Fruit fly (Drosophila melanogaster) whole organism, wandering third instar larva: ENCODE measurements around the gene CG14424.

Source experiments
- Abd-B ChIP-seq: fragments of >200 bp; optimal IDR thresholded peaks from 2 replicates; lab custom pipeline; 2017; ENCODE audit warnings: missing biosample characterization, missing genetic modification characterization
- CG32264 ChIP-seq: fragments of 200-800 bp; sonication (Bioruptor generic); optimal IDR thresholded peaks from 2 replicates; lab custom pipeline; 2016; ENCODE audit warnings: missing biosample characterization, missing genetic modification characterization
- CG9705 ChIP-seq: fragments of 200-800 bp; sonication (Bioruptor generic); optimal IDR thresholded peaks from 2 replicates; lab custom pipeline; 2018; ENCODE audit warnings: missing biosample characterization, mild to moderate bottlenecking, missing genetic modification characterization
- Dfd ChIP-seq: fragments of >200 bp; optimal IDR thresholded peaks from 2 replicates; lab custom pipeline; 2017; ENCODE audit warnings: missing biosample characterization, missing genetic modification characterization
- Dif ChIP-seq: fragments of 200-275, 200-300 bp; sonication (Bioruptor generic); optimal IDR thresholded peaks from 2 replicates; lab custom pipeline; 2018; ENCODE audit warnings: missing biosample characterization, missing genetic modification characterization; ENCODE audit not compliant: partially characterized antibody
- HLH106 ChIP-seq: fragments of 200-800 bp; optimal IDR thresholded peaks from 3 replicates; lab custom pipeline; 2019; ENCODE audit warnings: missing biosample characterization, mild to moderate bottlenecking, missing genetic modification characterization, moderate library complexity
- Hnf4 ChIP-seq: fragments of 200-800 bp; sonication (Bioruptor generic); optimal IDR thresholded peaks from 2 replicates; lab custom pipeline; 2016; ENCODE audit warnings: missing biosample characterization, mild to moderate bottlenecking, missing genetic modification characterization
- Hr78 ChIP-seq: fragments of >200 bp; optimal IDR thresholded peaks from 2 replicates; lab custom pipeline; 2017; ENCODE audit warnings: missing biosample characterization, missing genetic modification characterization
- Hr83 ChIP-seq: fragments of 200-300 bp; sonication (Bioruptor generic); optimal IDR thresholded peaks from 2 replicates; lab custom pipeline; 2016; ENCODE audit warnings: missing biosample characterization, mild to moderate bottlenecking, missing genetic modification characterization, moderate library complexity; ENCODE audit not compliant: poor library complexity, severe bottlenecking
- Jra ChIP-seq: sonication (Bioruptor generic); optimal IDR thresholded peaks from 2 replicates; lab custom pipeline; 2016; ENCODE audit warnings: missing biosample characterization, missing genetic modification characterization
- Mio ChIP-seq: sonication (Bioruptor generic); optimal IDR thresholded peaks from 2 replicates; lab custom pipeline; 2016; ENCODE audit warnings: missing biosample characterization, missing genetic modification characterization
- N ChIP-seq: fragments of >200 bp; optimal IDR thresholded peaks from 2 replicates; lab custom pipeline; 2018; ENCODE audit warnings: missing biosample characterization, missing external identifiers, missing genetic modification characterization
- OdsH ChIP-seq: fragments of 200-800 bp; sonication (Bioruptor generic); optimal IDR thresholded peaks from 2 replicates; lab custom pipeline; 2016; ENCODE audit warnings: missing biosample characterization, mild to moderate bottlenecking, missing genetic modification characterization
- Rel ChIP-seq, 2 experiments: fragments of 200-800 bp; sonication (Bioruptor generic) in 1 of 2; optimal IDR thresholded peaks; 2 replicates in 1 of 2; 3 replicates in 1 of 2; lab custom pipeline; 2016 to 2019; ENCODE audit warnings: mild to moderate bottlenecking in 2 of 2, missing biosample characterization in 2 of 2, missing genetic modification characterization in 2 of 2, moderate library complexity in 1 of 2
- Sp1 ChIP-seq: fragments of 200-800 bp; sonication (Bioruptor generic); optimal IDR thresholded peaks from 3 replicates; lab custom pipeline; 2019; ENCODE audit warnings: missing biosample characterization, mild to moderate bottlenecking, missing genetic modification characterization, moderate library complexity
- br ChIP-seq: fragments of 200-800 bp; sonication (Bioruptor generic); optimal IDR thresholded peaks from 2 replicates; lab custom pipeline; 2016; ENCODE audit warnings: missing biosample characterization, missing genetic modification characterization
- brk ChIP-seq: fragments of 200-800 bp; sonication (Bioruptor generic); optimal IDR thresholded peaks from 2 replicates; lab custom pipeline; 2016; ENCODE audit warnings: missing biosample characterization, mild to moderate bottlenecking, missing genetic modification characterization
- dl ChIP-seq, 2 experiments: fragments of 175-275, 200-275 bp in 1 of 2; fragments of 200-275 bp in 1 of 2; sonication (Bioruptor generic); optimal IDR thresholded peaks; lab custom pipeline; 2018; ENCODE audit warnings: mild to moderate bottlenecking in 2 of 2, missing biosample characterization in 2 of 2, missing genetic modification characterization in 2 of 2, moderate library complexity in 2 of 2; ENCODE audit not compliant: partially characterized antibody in 2 of 2, insufficient read depth in 1 of 2
- dmrt93B ChIP-seq: fragments of 200-800 bp; sonication (Bioruptor generic); optimal IDR thresholded peaks from 2 replicates; lab custom pipeline; 2018; ENCODE audit warnings: missing biosample characterization, mild to moderate bottlenecking, missing genetic modification characterization
- foxo ChIP-seq, 2 experiments: fragments of 200-800 bp; sonication (Bioruptor generic); optimal IDR thresholded peaks; 2 replicates in 1 of 2; 3 replicates in 1 of 2; lab custom pipeline; 2016 to 2017; ENCODE audit warnings: missing biosample characterization in 2 of 2, missing genetic modification characterization in 2 of 2
- h ChIP-seq: fragments of 200-800 bp; sonication (Bioruptor generic); optimal IDR thresholded peaks from 3 replicates; lab custom pipeline; 2016; ENCODE audit warnings: missing biosample characterization, mild to moderate bottlenecking, missing genetic modification characterization
- jim ChIP-seq: fragments of 175-275, 200-325 bp; sonication (Bioruptor generic); optimal IDR thresholded peaks from 2 replicates; lab custom pipeline; 2016; ENCODE audit warnings: missing biosample characterization, mild to moderate bottlenecking, missing genetic modification characterization
- lola ChIP-seq: fragments of >200 bp; optimal IDR thresholded peaks from 2 replicates; lab custom pipeline; 2017; ENCODE audit warnings: missing biosample characterization, missing genetic modification characterization
- pan ChIP-seq: fragments of >200 bp; optimal IDR thresholded peaks from 2 replicates; lab custom pipeline; 2017
- psq ChIP-seq: fragments of 200-800 bp; sonication (Bioruptor generic); optimal IDR thresholded peaks from 3 replicates; lab custom pipeline; 2017; ENCODE audit warnings: missing biosample characterization, mild to moderate bottlenecking, missing genetic modification characterization, moderate library complexity
- rgr ChIP-seq: fragments of 200-800 bp; sonication (Bioruptor generic); optimal IDR thresholded peaks from 3 replicates; lab custom pipeline; 2016; ENCODE audit warnings: missing biosample characterization, mild to moderate bottlenecking, missing genetic modification characterization
- sage ChIP-seq: fragments of 200-800 bp; sonication (Bioruptor generic); optimal IDR thresholded peaks from 2 replicates; lab custom pipeline; 2016; ENCODE audit warnings: missing biosample characterization, mild to moderate bottlenecking, missing genetic modification characterization
- sv ChIP-seq: fragments of 200-800 bp; sonication (Bioruptor generic); optimal IDR thresholded peaks from 3 replicates; lab custom pipeline; 2016; ENCODE audit warnings: missing biosample characterization, missing genetic modification characterization
- tai ChIP-seq: sonication (Bioruptor generic); optimal IDR thresholded peaks from 2 replicates; lab custom pipeline; 2016; ENCODE audit warnings: missing biosample characterization, missing genetic modification characterization
- usp ChIP-seq: fragments of >200 bp; optimal IDR thresholded peaks from 2 replicates; lab custom pipeline; 2017; ENCODE audit warnings: missing biosample characterization, missing genetic modification characterization

The CG14424 gene

dm6 chrX:2946794-2947193, 19.7 kb upstream of the CG14424 start, which contains the start of gene CG17959:
CG17959 (plus strand) TSS chrX:2947094.
- no peak for TF ChIP-seq Sp1 (GFP tag; lab: Kevin White, UChicago)
- no peak for TF ChIP-seq foxo (GFP tag; optimal IDR thresholded peaks at IDR 0.05; lab: Kevin White, UChicago)

- no peak for TF ChIP-seq Dif
- TF ChIP-seq dl (GFP tag; optimal IDR thresholded peaks at IDR 0.05; lab: Kevin White, UChicago; ENCODE audit: insufficient read depth in 1 of 2, partially characterized antibody in 2 of 2) = no peak
- no peak for TF ChIP-seq Hr78 (GFP tag; lab: Kevin White, UChicago)
- TF ChIP-seq brk (GFP tag; lab: Kevin White, UChicago) = no peak
- no peak for TF ChIP-seq psq
- TF ChIP-seq Sp1 (GFP tag; lab: Kevin White, UChicago) = no peak
- no peak for TF ChIP-seq Dfd
- no peak for TF ChIP-seq h
- no peak for TF ChIP-seq tai
- no peak for TF ChIP-seq sv (GFP tag; lab: Kevin White, UChicago)
- TF ChIP-seq Abd-B (GFP tag; lab: Kevin White, UChicago) = no peak
- no peak for TF ChIP-seq br
- no peak for TF ChIP-seq N (GFP tag; lab: Kevin White, UChicago)
- no peak for TF ChIP-seq pan
- no peak for TF ChIP-seq CG32264 (GFP tag; lab: Kevin White, UChicago)
- no peak for TF ChIP-seq Jra (GFP tag; lab: Kevin White, UChicago)
- TF ChIP-seq sage (GFP tag; lab: Kevin White, UChicago) = no peak
- no peak for TF ChIP-seq foxo (GFP tag; optimal IDR thresholded peaks at IDR 0.05; lab: Kevin White, UChicago)
- TF ChIP-seq lola (GFP tag; lab: Kevin White, UChicago) = no peak
Measured at dm6 chrX:2945103-2945502, 18.0 kb upstream of the CG14424 start, which contains the start of gene CG14423. CG14423 (plus strand) TSS chrX:2945403.

dm6 chrX:2943086-2943485, 16.0 kb upstream of the CG14424 start, which contains the start of gene CG14422:
CG14422 (plus strand) TSS chrX:2943386.
- TF ChIP-seq Hr83 (GFP tag; lab: Kevin White, UChicago) (no peak), Mio (GFP tag; lab: Kevin White, UChicago) (no peak), Abd-B (GFP tag; lab: Kevin White, UChicago) (no peak), CG9705 (GFP tag; lab: Kevin White, UChicago) (no peak), HLH106 (tag; lab: Kevin White, UChicago) (no peak), jim (GFP tag; lab: Kevin White, UChicago) (no peak), pan (no peak), rgr (GFP tag; lab: Kevin White, UChicago) (no peak)
- TF ChIP-seq, all 38 proteins: peak for 0

- no peak for TF ChIP-seq h
- TF ChIP-seq OdsH (GFP tag; lab: Kevin White, UChicago) = no peak
- no peak for TF ChIP-seq Rel (GFP tag; optimal IDR thresholded peaks at IDR 0.05; lab: Kevin White, UChicago)
- no peak for TF ChIP-seq Rel (tag; optimal IDR thresholded peaks at IDR 0.05; lab: Kevin White, UChicago)
- TF ChIP-seq Abd-B (GFP tag; lab: Kevin White, UChicago) = no peak
- no peak for TF ChIP-seq br
- TF ChIP-seq dl (GFP tag; optimal IDR thresholded peaks at IDR 0.05; lab: Kevin White, UChicago; ENCODE audit: insufficient read depth in 1 of 2, partially characterized antibody in 2 of 2) = no peak
- no peak for TF ChIP-seq usp (GFP tag; lab: Kevin White, UChicago)
- TF ChIP-seq Hr78 (GFP tag; lab: Kevin White, UChicago) = no peak
- TF ChIP-seq sage (GFP tag; lab: Kevin White, UChicago) = no peak
- TF ChIP-seq, all 38 proteins: peak for 0
Measured at dm6 chrX:2941108-2941507, 14.1 kb upstream of the CG14424 start, which contains the start of gene CG14421. CG14421 (plus strand) TSS chrX:2941408.

dm6 chrX:2938556-2938955, 11.5 kb upstream of the CG14424 start, which contains the start of gene CG14420:
CG14420 (plus strand) TSS chrX:2938856.
- TF ChIP-seq psq (no peak), Dfd (no peak), CG32264 (GFP tag; lab: Kevin White, UChicago) (no peak), CG9705 (GFP tag; lab: Kevin White, UChicago) (no peak), pan (no peak), tai (no peak), jim (GFP tag; lab: Kevin White, UChicago) (no peak), lola (GFP tag; lab: Kevin White, UChicago) (no peak), Hnf4 (GFP tag; lab: Kevin White, UChicago) (no peak), foxo (GFP tag; optimal IDR thresholded peaks at IDR 0.05; lab: Kevin White, UChicago) (no peak), usp (GFP tag; lab: Kevin White, UChicago) (no peak), Sp1 (GFP tag; lab: Kevin White, UChicago) (no peak), h (no peak), dmrt93B (GFP tag; lab: Kevin White, UChicago) (no peak), N (GFP tag; lab: Kevin White, UChicago) (no peak)
